Worm (Caenorhabditis elegans) whole organism, midembryonic: ENCODE measurements around the gene M57.1.
"Not testable (repeated sequence)": the region's sequence is repeated elsewhere in the genome, so short reads cannot be mapped to it uniquely, and the experiment has no call there.

ENCODE experiments used
- flt-1 ChIP-seq: fragments of 200-800 bp; sonication (Bioruptor generic); IDR thresholded peaks from 2 replicates; pipeline ENCODE4 v1.3.6; 2022; ENCODE audit warnings: missing genetic modification characterization, missing compliant biosample characterization
- ref-1 ChIP-seq: fragments of 200-800 bp; sonication (Bioruptor generic); conservative IDR thresholded peaks from 2 replicates; pipeline ENCODE4 v1.3.6; 2022; ENCODE audit warnings: missing genetic modification reagents, missing genetic modification characterization, missing compliant biosample characterization
- ztf-23 ChIP-seq: fragments of 200-800 bp; sonication (Bioruptor generic); IDR thresholded peaks from 2 replicates; pipeline ENCODE4 v1.3.6; 2022; ENCODE audit warnings: missing genetic modification reagents, missing genetic modification characterization, missing compliant biosample characterization

M57.1 gene

ce11 chrIV:3582806-3583205 is 50.5 kb downstream of the M57.1 start, which contains the start of gene blos-7:
Gene blos-7 (minus strand): TSS chrIV:3582906.
- not testable (repeated sequence) for TF ChIP-seq ref-1; ztf-23 (GFP tag; lab: Robert Waterston, UW); flt-1 (GFP tag; lab: Robert Waterston, UW)
